Fruit fly (Drosophila melanogaster): ENCODE results near the gene modSP.

modSP gene

DNA sequence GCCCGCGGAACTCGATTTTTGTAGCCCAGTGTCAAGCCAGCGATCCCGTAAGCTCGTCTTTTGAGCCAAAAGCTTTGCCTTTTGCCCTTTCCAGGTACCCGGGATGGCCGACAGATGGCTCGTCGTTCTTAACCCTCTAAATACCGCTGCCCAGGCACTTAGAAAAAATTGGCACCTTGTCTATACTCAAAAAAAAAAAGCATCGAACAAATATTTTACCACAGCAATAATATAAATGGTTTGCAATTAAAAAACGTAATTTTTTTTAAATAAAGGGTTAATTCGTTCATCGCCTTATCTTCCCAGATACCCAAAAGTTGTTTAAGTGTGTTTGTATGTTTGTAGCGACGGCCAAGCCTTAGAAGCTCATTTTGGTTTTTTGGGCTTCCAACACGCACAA is 48.8 kb upstream of the modSP start (continued):
- no peak for TF ChIP-seq Doc3 (GFP tag; IDR thresholded peaks at IDR 0.05; ENCODE audit: partially characterized antibody)
- peak; percentile 50 for TF ChIP-seq mam (GFP tag; optimal IDR thresholded peaks at IDR 0.05)
- TF ChIP-seq Elba2 (GFP tag; optimal IDR thresholded peaks at IDR 0.05): no peak
- TF ChIP-seq amos (GFP tag; IDR thresholded peaks at IDR 0.05; ENCODE audit: partially characterized antibody): no peak
- TF ChIP-seq CG34376 (GFP tag; optimal IDR thresholded peaks at IDR 0.05): no peak
- peak; percentile 38 for TF ChIP-seq Hsf (GFP tag; optimal IDR thresholded peaks at IDR 0.05)
- no peak for TF ChIP-seq p53 (GFP tag; optimal IDR thresholded peaks at IDR 0.05)
- no peak for TF ChIP-seq Fer2 (tag; optimal IDR thresholded peaks at IDR 0.05)
- no peak for TF ChIP-seq CG8281 (tag; optimal IDR thresholded peaks at IDR 0.05)
- no peak for TF ChIP-seq gcm (GFP tag; optimal IDR thresholded peaks at IDR 0.05)
- peak; percentile 45 for TF ChIP-seq CoRest (tag; optimal IDR thresholded peaks at IDR 0.05)
- peak; percentile 68 for TF ChIP-seq dysf (GFP tag; IDR thresholded peaks at IDR 0.05)
- no peak for TF ChIP-seq Lim3 (GFP tag; IDR thresholded peaks at IDR 0.05)
- peak; percentile 64 for TF ChIP-seq row (GFP tag; IDR thresholded peaks at IDR 0.05)
- TF ChIP-seq CG2120 (GFP tag; optimal IDR thresholded peaks at IDR 0.05): peak; percentile 73
- TF ChIP-seq CG7928 (GFP tag; optimal IDR thresholded peaks at IDR 0.05): no peak
- TF ChIP-seq otp (GFP tag; IDR thresholded peaks at IDR 0.05): peak; percentile 67; the same call in 2 of the 3 replicates
- TF ChIP-seq nerfin-2 (GFP tag; IDR thresholded peaks at IDR 0.05; ENCODE audit: partially characterized antibody): no peak
- peak; percentile 68 for TF ChIP-seq gem (tag; optimal IDR thresholded peaks at IDR 0.05)
- no peak for TF ChIP-seq CG1529 (GFP tag; optimal IDR thresholded peaks at IDR 0.05)
- no peak for TF ChIP-seq CG6765 (GFP tag; optimal IDR thresholded peaks at IDR 0.05)
- no peak for TF ChIP-seq pnt (GFP tag; optimal IDR thresholded peaks at IDR 0.05)
- TF ChIP-seq CG16813 (GFP tag; IDR thresholded peaks at IDR 0.05; ENCODE audit: partially characterized antibody): no peak
- no peak; the same call in 1 of the 2 replicates for TF ChIP-seq gsb (GFP tag; IDR thresholded peaks at IDR 0.05)
- TF ChIP-seq CG18619 (GFP tag; optimal IDR thresholded peaks at IDR 0.05): peak; percentile 18
- peak; percentile 61 for TF ChIP-seq lab (GFP tag; optimal IDR thresholded peaks at IDR 0.05)
- TF ChIP-seq CG12155 (GFP tag; optimal IDR thresholded peaks at IDR 0.05): peak; percentile 0
- TF ChIP-seq CG33213 (GFP tag; optimal IDR thresholded peaks at IDR 0.05): peak; percentile 36
- TF ChIP-seq disco-r (GFP tag; optimal IDR thresholded peaks at IDR 0.05): no peak
- no peak for TF ChIP-seq shn (GFP tag; optimal IDR thresholded peaks at IDR 0.05)
- TF ChIP-seq CG10366 (GFP tag; IDR thresholded peaks at IDR 0.05): peak; percentile 63
- no peak for TF ChIP-seq CG4328 (GFP tag; optimal IDR thresholded peaks at IDR 0.05)
- TF ChIP-seq MESR4 (GFP tag; optimal IDR thresholded peaks at IDR 0.05): no peak
- no peak for TF ChIP-seq kni (GFP tag; optimal IDR thresholded peaks at IDR 0.05)
- peak; percentile 90 for TF ChIP-seq Med (GFP tag)
- TF ChIP-seq CG8290 (GFP tag; optimal IDR thresholded peaks at IDR 0.05): no peak
- TF ChIP-seq CG8290 (tag; optimal IDR thresholded peaks at IDR 0.05): no peak
- TF ChIP-seq CG10321 (GFP tag; IDR thresholded peaks at IDR 0.05): no peak; the same call in 1 of the 2 replicates
- peak; percentile 30 for TF ChIP-seq Antp (GFP tag; optimal IDR thresholded peaks at IDR 0.05)
- no peak for TF ChIP-seq Nf-YC (tag; optimal IDR thresholded peaks at IDR 0.05)
- no peak for TF ChIP-seq CG13287 (GFP tag; IDR thresholded peaks at IDR 0.05; ENCODE audit: partially characterized antibody)
- peak; percentile 25 for TF ChIP-seq Bteb2 (GFP tag; optimal IDR thresholded peaks at IDR 0.05)
- no peak for TF ChIP-seq CG13123 (GFP tag; optimal IDR thresholded peaks at IDR 0.05)
- no peak for TF ChIP-seq CG14667 (GFP tag; IDR thresholded peaks at IDR 0.05)
- TF ChIP-seq al (GFP tag; IDR thresholded peaks at IDR 0.05): no peak
- no peak for TF ChIP-seq trem (tag; optimal IDR thresholded peaks at IDR 0.05)
- TF ChIP-seq Asciz (GFP tag; optimal IDR thresholded peaks at IDR 0.05): peak; percentile 1
- no peak for TF ChIP-seq Jarid2 (GFP tag; optimal IDR thresholded peaks at IDR 0.05)
- peak; percentile 45 for TF ChIP-seq ind (GFP tag; optimal IDR thresholded peaks at IDR 0.05)
- no peak for TF ChIP-seq Opbp (GFP tag; IDR thresholded peaks at IDR 0.05; ENCODE audit: partially characterized antibody)
- no peak for TF ChIP-seq gro (GFP tag; optimal IDR thresholded peaks at IDR 0.05)
- TF ChIP-seq kay (GFP tag; optimal IDR thresholded peaks at IDR 0.05): peak; percentile 1
